Fruit fly (Drosophila melanogaster) whole organism, embryonic: Measurements from ENCODE around the gene CG31778.
A peak's percentile ranks its signal among the peaks of the same experiment; 100 is the strongest.

Experiments used
- Atf-2 ChIP-seq: fragments of 200-800 bp; sonication (Bioruptor generic); optimal IDR thresholded peaks from 2 replicates; lab custom pipeline; 2016; ENCODE audit warnings: missing biosample characterization, missing genetic modification characterization
- CG11398 ChIP-seq: fragments of 200-800 bp; sonication (Bioruptor generic); optimal IDR thresholded peaks from 2 replicates; lab custom pipeline; 2016; ENCODE audit warnings: missing biosample characterization, missing genetic modification characterization
- CG11504 ChIP-seq: fragments of 200-800 bp; sonication (Bioruptor generic); optimal IDR thresholded peaks from 3 replicates; lab custom pipeline; 2019; ENCODE audit warnings: missing biosample characterization, mild to moderate bottlenecking, missing genetic modification characterization, moderate library complexity
- CG12155 ChIP-seq: fragments of 200-800 bp; sonication (Bioruptor generic); optimal IDR thresholded peaks from 3 replicates; lab custom pipeline; 2016; ENCODE audit warnings: missing biosample characterization, missing genetic modification characterization
- CG12219 ChIP-seq: fragments of 200-800 bp; sonication (Bioruptor generic); optimal IDR thresholded peaks from 3 replicates; lab custom pipeline; 2018; ENCODE audit warnings: missing biosample characterization, mild to moderate bottlenecking, missing genetic modification characterization
- CG13624 ChIP-seq: fragments of 200-800 bp; sonication (Bioruptor generic); optimal IDR thresholded peaks from 2 replicates; lab custom pipeline; 2016; ENCODE audit warnings: missing biosample characterization, missing genetic modification characterization
- CG14050 ChIP-seq: fragments of 200-800 bp; sonication (Bioruptor generic); IDR thresholded peaks from 3 replicates; pipeline ENCODE4 v1.3.6; 2022; ENCODE audit warnings: missing biosample characterization, missing genetic modification characterization
- CG14441 ChIP-seq: fragments of 200-800 bp; sonication (Bioruptor generic); IDR thresholded peaks from 2 replicates; pipeline ENCODE4 v1.3.6; 2022; ENCODE audit warnings: missing biosample characterization, missing genetic modification characterization
- CG14667 ChIP-seq: fragments of 200-800 bp; sonication (Bioruptor generic); IDR thresholded peaks from 2 replicates; pipeline ENCODE4 v1.3.6; 2022; ENCODE audit warnings: missing biosample characterization, missing genetic modification characterization
- CG14860 ChIP-seq: fragments of 200-800 bp; sonication (Bioruptor generic); IDR thresholded peaks from 3 replicates; pipeline ENCODE4 v1.3.6; 2022; ENCODE audit warnings: missing biosample characterization, missing genetic modification characterization; ENCODE audit not compliant: partially characterized antibody
- CG14965 ChIP-seq: fragments of 200-800 bp; sonication (Bioruptor generic); optimal IDR thresholded peaks from 2 replicates; lab custom pipeline; 2016; ENCODE audit warnings: missing biosample characterization, missing genetic modification characterization, borderline replicate concordance
- CG17568 ChIP-seq: fragments of 200-800 bp; sonication (Bioruptor generic); optimal IDR thresholded peaks from 2 replicates; lab custom pipeline; 2018; ENCODE audit warnings: missing biosample characterization, mild to moderate bottlenecking, missing genetic modification characterization, moderate library complexity
- CG17612 ChIP-seq: fragments of 200-800 bp; sonication (Bioruptor generic); IDR thresholded peaks from 2 replicates; pipeline ENCODE4 v1.3.6; 2022; ENCODE audit warnings: missing biosample characterization, missing genetic modification characterization
- CG1792 ChIP-seq: fragments of 200-800 bp; sonication (Bioruptor generic); optimal IDR thresholded peaks from 2 replicates; lab custom pipeline; 2016; ENCODE audit warnings: missing biosample characterization, missing genetic modification characterization
- CG3995 ChIP-seq: fragments of 200-800 bp; sonication (Bioruptor generic); optimal IDR thresholded peaks from 3 replicates; lab custom pipeline; 2016; ENCODE audit warnings: missing biosample characterization, missing genetic modification characterization
- CG43689 ChIP-seq: fragments of 200-800 bp; sonication (Bioruptor generic); IDR thresholded peaks from 2 replicates; pipeline ENCODE4 v1.3.6; 2022; ENCODE audit warnings: missing biosample characterization, missing genetic modification characterization
- CG6654 ChIP-seq: fragments of 200-800 bp; sonication (Bioruptor generic); optimal IDR thresholded peaks from 2 replicates; lab custom pipeline; 2017; ENCODE audit warnings: missing biosample characterization, mild to moderate bottlenecking, missing genetic modification characterization
- CG6791 ChIP-seq: fragments of 200-800 bp; sonication (Bioruptor generic); IDR thresholded peaks from 3 replicates; pipeline ENCODE4 v1.3.6; 2022; ENCODE audit warnings: missing biosample characterization, missing genetic modification characterization; ENCODE audit not compliant: partially characterized antibody
- CG6854 ChIP-seq: fragments of 200-800 bp; sonication (Bioruptor generic); optimal IDR thresholded peaks from 3 replicates; lab custom pipeline; 2017; ENCODE audit warnings: missing biosample characterization, mild to moderate bottlenecking, missing genetic modification characterization
- CG7745 ChIP-seq: fragments of 200-800 bp; sonication (Bioruptor generic); optimal IDR thresholded peaks from 2 replicates; lab custom pipeline; 2018; ENCODE audit warnings: missing biosample characterization, mild to moderate bottlenecking, missing genetic modification characterization, moderate library complexity
- CG7839 ChIP-seq: fragments of 200-800 bp; sonication (Bioruptor generic); optimal IDR thresholded peaks from 3 replicates; lab custom pipeline; 2018; ENCODE audit warnings: missing biosample characterization, mild to moderate bottlenecking, missing genetic modification characterization, moderate library complexity
- CG8089 ChIP-seq: fragments of 200-800 bp; sonication (Bioruptor generic); optimal IDR thresholded peaks from 3 replicates; lab custom pipeline; 2016; ENCODE audit warnings: missing biosample characterization, missing genetic modification characterization
- CG8359 ChIP-seq: fragments of 200-800 bp; sonication (Bioruptor generic); optimal IDR thresholded peaks from 2 replicates; lab custom pipeline; 2017; ENCODE audit warnings: missing biosample characterization, mild to moderate bottlenecking, missing genetic modification characterization, borderline replicate concordance
- CG8944 ChIP-seq: fragments of 200-800 bp; sonication (Bioruptor generic); optimal IDR thresholded peaks from 3 replicates; lab custom pipeline; 2016; ENCODE audit warnings: missing biosample characterization, missing genetic modification characterization
- CG9727 ChIP-seq: fragments of 200-800 bp; sonication (Bioruptor generic); optimal IDR thresholded peaks from 3 replicates; lab custom pipeline; 2017; ENCODE audit warnings: missing biosample characterization, mild to moderate bottlenecking, missing genetic modification characterization
- Dad ChIP-seq: fragments of 200-800 bp; sonication (Bioruptor generic); optimal IDR thresholded peaks from 3 replicates; lab custom pipeline; 2016; ENCODE audit warnings: missing biosample characterization, missing genetic modification characterization
- Dref ChIP-seq: fragments of 200-800 bp; sonication (Bioruptor generic); IDR thresholded peaks from 2 replicates; pipeline ENCODE4 v1.3.6; 2022; ENCODE audit warnings: missing biosample characterization, missing genetic modification characterization
- Ets65A ChIP-seq: fragments of 200-800 bp; sonication (Bioruptor generic); peaks from one replicate; lab custom pipeline; 2016; ENCODE audit warnings: missing biosample characterization, missing genetic modification characterization
- GATAe ChIP-seq: fragments of 200-800 bp; sonication (Bioruptor generic); conservative IDR thresholded peaks from 2 replicates; pipeline ENCODE4 v1.3.6; 2022; ENCODE audit warnings: missing biosample characterization, missing genetic modification characterization
- HmgD ChIP-seq: fragments of 200-800 bp; sonication (Bioruptor generic); optimal IDR thresholded peaks from 3 replicates; lab custom pipeline; 2016; ENCODE audit warnings: missing biosample characterization, missing genetic modification characterization
- Myb ChIP-seq: fragments of 200-800 bp; sonication (Bioruptor generic); optimal IDR thresholded peaks from 2 replicates; lab custom pipeline; 2016; ENCODE audit warnings: missing biosample characterization, missing genetic modification characterization
- PHDP ChIP-seq: fragments of 200-800 bp; sonication (Bioruptor generic); optimal IDR thresholded peaks from 3 replicates; lab custom pipeline; 2018; ENCODE audit warnings: missing biosample characterization, mild to moderate bottlenecking, missing genetic modification characterization, moderate library complexity
- Pdp1 ChIP-seq, 2 experiments: fragments of 200-800 bp; sonication (Bioruptor generic); optimal IDR thresholded peaks; 3 replicates each; lab custom pipeline; 2016; ENCODE audit warnings: missing biosample characterization in 2 of 2, missing genetic modification characterization in 2 of 2, mild to moderate bottlenecking in 1 of 2, moderate library complexity in 1 of 2
- bab2 ChIP-seq: fragments of 200-800 bp; sonication (Bioruptor generic); optimal IDR thresholded peaks from 2 replicates; lab custom pipeline; 2016; ENCODE audit warnings: missing biosample characterization, missing genetic modification characterization
- bcd ChIP-seq: fragments of 200-800 bp; sonication (Bioruptor generic); optimal IDR thresholded peaks from 2 replicates; lab custom pipeline; 2017; ENCODE audit warnings: missing biosample characterization, mild to moderate bottlenecking, missing genetic modification characterization
- br ChIP-seq: fragments of >200 bp; optimal IDR thresholded peaks from 2 replicates; lab custom pipeline; 2017
- chm ChIP-seq: fragments of 200-800 bp; sonication (Bioruptor generic); IDR thresholded peaks from 2 replicates; pipeline ENCODE4 v1.3.6; 2022; ENCODE audit warnings: missing biosample characterization, missing genetic modification characterization
- corto ChIP-seq: fragments of 200-800 bp; sonication (Bioruptor generic); optimal IDR thresholded peaks from 2 replicates; lab custom pipeline; 2016; ENCODE audit warnings: missing biosample characterization, mild to moderate bottlenecking, missing genetic modification characterization, moderate library complexity
- crc ChIP-seq: fragments of 200-800 bp; sonication (Bioruptor generic); optimal IDR thresholded peaks from 2 replicates; lab custom pipeline; 2016; ENCODE audit warnings: missing biosample characterization, missing genetic modification characterization
- da ChIP-seq: fragments of 200-800 bp; sonication (Bioruptor generic); optimal IDR thresholded peaks from 2 replicates; lab custom pipeline; 2016; ENCODE audit warnings: missing biosample characterization, missing genetic modification characterization
- eve ChIP-seq, 2 experiments: fragments of >200 bp; optimal IDR thresholded peaks; 2 replicates each; lab custom pipeline; 2017; ENCODE audit warnings: missing biosample characterization in 2 of 2, missing genetic modification characterization in 2 of 2
- ewg ChIP-seq: fragments of 200-800 bp; sonication (Bioruptor generic); optimal IDR thresholded peaks from 3 replicates; lab custom pipeline; 2017; ENCODE audit warnings: mild to moderate bottlenecking, missing biosample characterization, missing genetic modification reagents, missing genetic modification characterization
- ftz-f1 ChIP-seq: fragments of 200-800 bp; sonication (Bioruptor generic); optimal IDR thresholded peaks from 2 replicates; lab custom pipeline; 2016; ENCODE audit warnings: missing biosample characterization, missing genetic modification characterization
- grn ChIP-seq: fragments of 200-800 bp; sonication (Bioruptor generic); optimal IDR thresholded peaks from 3 replicates; lab custom pipeline; 2017; ENCODE audit warnings: missing biosample characterization, missing genetic modification characterization
- sima ChIP-seq: fragments of 200-800 bp; sonication (Bioruptor generic); optimal IDR thresholded peaks from 2 replicates; lab custom pipeline; 2016; ENCODE audit warnings: missing biosample characterization, missing genetic modification characterization
- unc-4 ChIP-seq: fragments of 200-800 bp; sonication (Bioruptor generic); IDR thresholded peaks from 2 replicates; pipeline ENCODE4 v1.3.6; 2022; ENCODE audit warnings: missing biosample characterization, missing genetic modification characterization; ENCODE audit not compliant: partially characterized antibody
- vvl ChIP-seq: fragments of 200-800 bp; sonication (Bioruptor generic); IDR thresholded peaks from 2 replicates; pipeline ENCODE4 v1.3.6; 2022; ENCODE audit warnings: missing biosample characterization, missing genetic modification characterization
- wek ChIP-seq: fragments of 200-800 bp; sonication (Bioruptor generic); optimal IDR thresholded peaks from 3 replicates; lab custom pipeline; 2018; ENCODE audit warnings: missing biosample characterization, mild to moderate bottlenecking, missing genetic modification characterization, moderate library complexity
- yki ChIP-seq: fragments of >200 bp; optimal IDR thresholded peaks from 3 replicates; lab custom pipeline; 2018
- z ChIP-seq: fragments of 200-800 bp; sonication (Bioruptor generic); IDR thresholded peaks from 3 replicates; pipeline ENCODE4 v1.3.6; 2022; ENCODE audit warnings: missing biosample characterization, missing genetic modification characterization
- zfh1 ChIP-seq: fragments of 200-800 bp; sonication (Bioruptor generic); IDR thresholded peaks from 3 replicates; pipeline ENCODE4 v1.3.6; 2022; ENCODE audit warnings: missing biosample characterization, missing genetic modification characterization
- zfh2 ChIP-seq: fragments of 200-800 bp; sonication (Bioruptor generic); optimal IDR thresholded peaks from 2 replicates; lab custom pipeline; 2016; ENCODE audit warnings: missing biosample characterization, missing genetic modification characterization

Gene CG31778

DNA sequence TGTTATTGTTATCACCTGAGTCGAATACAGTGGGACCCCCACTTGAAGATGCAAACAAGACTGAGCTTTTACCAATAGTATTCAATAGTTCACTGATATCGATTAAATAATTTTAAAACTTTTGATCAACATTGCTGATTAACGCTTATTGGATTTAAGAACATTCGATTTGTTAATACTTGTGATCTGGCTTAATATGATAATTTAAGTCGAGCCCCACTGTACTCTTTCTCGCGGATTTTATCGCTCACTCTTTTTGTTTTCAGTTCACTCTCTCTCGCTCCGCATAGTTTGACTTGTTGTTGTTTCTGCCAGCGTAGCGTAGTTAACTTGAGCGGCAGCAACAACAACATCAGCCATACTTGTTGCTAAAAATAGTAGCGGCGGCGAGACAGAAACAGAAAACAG lies 49.6 kb downstream of the CG31778 start (continued):
- TF ChIP-seq CG14860 (GFP tag; lab: Robert Waterston, UW) = no peak
- peak; percentile 96 for TF ChIP-seq ewg
- no peak for TF ChIP-seq br (lab: Kevin White, UChicago)
- peak; percentile 100 for TF ChIP-seq Ets65A (GFP tag; lab: Kevin White, UChicago)
- TF ChIP-seq CG6654 (GFP tag; lab: Kevin White, UChicago) = peak; percentile 91
- peak in 1 of 2 experiments; percentile 99 for TF ChIP-seq eve (GFP tag; optimal IDR thresholded peaks at IDR 0.05; lab: Kevin White, UChicago)
- peak; percentile 97 for TF ChIP-seq CG14667 (GFP tag; lab: Robert Waterston, UW)
- peak; percentile 38; the same call in 1 of the 2 replicates for TF ChIP-seq Dref (GFP tag; lab: Robert Waterston, UW)
- TF ChIP-seq CG17568 = peak; percentile 98
- TF ChIP-seq CG7745 (tag; lab: Kevin White, UChicago) = peak; percentile 89
- TF ChIP-seq Atf-2 (GFP tag; lab: Kevin White, UChicago) = peak; percentile 97
- TF ChIP-seq CG9727 (GFP tag; lab: Kevin White, UChicago) = peak; percentile 98
- TF ChIP-seq Pdp1 (GFP tag; optimal IDR thresholded peaks at IDR 0.05; lab: Kevin White, UChicago) = peak; percentile 97 to 98
- peak; percentile 99 for TF ChIP-seq CG12219 (GFP tag; lab: Kevin White, UChicago)
- TF ChIP-seq CG43689 (GFP tag; lab: Robert Waterston, UW) = peak; percentile 84
- TF ChIP-seq crc (GFP tag; lab: Kevin White, UChicago) = peak; percentile 98
- TF ChIP-seq CG14965 (GFP tag; lab: Kevin White, UChicago) = peak; percentile 87
- peak; percentile 93 for TF ChIP-seq CG17612 (GFP tag; lab: Robert Waterston, UW)
- TF ChIP-seq yki (lab: Kevin White, UChicago) = peak; percentile 30
- TF ChIP-seq CG11398 (GFP tag; lab: Kevin White, UChicago) = peak; percentile 97
- TF ChIP-seq CG1792 (GFP tag; lab: Kevin White, UChicago) = peak; percentile 96
- peak; percentile 99 for TF ChIP-seq PHDP (tag; lab: Kevin White, UChicago)
- TF ChIP-seq Dad (GFP tag; lab: Kevin White, UChicago) = peak; percentile 97
- peak; percentile 96 for TF ChIP-seq wek (GFP tag; lab: Kevin White, UChicago)
- TF ChIP-seq GATAe (GFP tag; lab: Robert Waterston, UW) = peak; percentile 97
- TF ChIP-seq CG8089 (GFP tag; lab: Kevin White, UChicago) = peak; percentile 96
- peak; percentile 95 for TF ChIP-seq CG8359 (GFP tag; lab: Kevin White, UChicago)
- TF ChIP-seq ftz-f1 (GFP tag; lab: Kevin White, UChicago) = peak; percentile 79
- peak; percentile 98 for TF ChIP-seq corto (GFP tag; lab: Kevin White, UChicago)
- peak; percentile 65 for TF ChIP-seq z (GFP tag; lab: Robert Waterston, UW)
- peak; percentile 98 for TF ChIP-seq bcd (GFP tag; lab: Kevin White, UChicago)
- peak; percentile 97 for TF ChIP-seq CG6854 (GFP tag; lab: Kevin White, UChicago)
- peak; percentile 92 for TF ChIP-seq da (GFP tag; lab: Kevin White, UChicago)
- TF ChIP-seq CG11504 (tag; lab: Kevin White, UChicago) = peak; percentile 97
- peak; percentile 91 for TF ChIP-seq Myb (GFP tag; lab: Kevin White, UChicago)
- peak; percentile 99 for TF ChIP-seq vvl
- peak; percentile 99 for TF ChIP-seq CG7839 (tag; lab: Kevin White, UChicago)
- peak; percentile 97 for TF ChIP-seq HmgD (GFP tag; lab: Kevin White, UChicago)
- TF ChIP-seq CG8944 = peak; percentile 97
- peak; percentile 99 for TF ChIP-seq CG13624
- peak; percentile 95 for TF ChIP-seq sima (GFP tag; lab: Kevin White, UChicago)
- peak; percentile 99 for TF ChIP-seq chm (GFP tag; lab: Robert Waterston, UW)
- peak; percentile 98 for TF ChIP-seq zfh1 (GFP tag; lab: Robert Waterston, UW)
- no peak for TF ChIP-seq CG6791 (GFP tag; lab: Robert Waterston, UW)
- TF ChIP-seq bab2 (GFP tag; lab: Kevin White, UChicago) = peak; percentile 98
- peak; percentile 97 for TF ChIP-seq CG14050 (GFP tag; lab: Robert Waterston, UW)
- peak; percentile 98 for TF ChIP-seq zfh2
- TF ChIP-seq CG12155 (GFP tag; lab: Kevin White, UChicago) = peak; percentile 98
- TF ChIP-seq unc-4 (GFP tag; lab: Robert Waterston, UW) = peak; percentile 31; the same call in 1 of the 2 replicates
- peak; percentile 84 for TF ChIP-seq CG3995
- TF ChIP-seq grn (GFP tag; lab: Kevin White, UChicago) = peak; percentile 94
- peak; percentile 97 for TF ChIP-seq CG14441
